Fruit fly (Drosophila melanogaster): ENCODE results near the gene CG4911.

Gene CG4911

dm6 chr3L:9094980-9095425, 22.5 kb upstream of the CG4911 start (continued):
- no peak for TF ChIP-seq Dll (GFP tag; IDR thresholded peaks at IDR 0.05; ENCODE audit: partially characterized antibody)
- no peak for TF ChIP-seq CG1792 (GFP tag; optimal IDR thresholded peaks at IDR 0.05)
- no peak for TF ChIP-seq CG31224 (GFP tag; IDR thresholded peaks at IDR 0.05)
- TF ChIP-seq al (GFP tag; IDR thresholded peaks at IDR 0.05) = no peak
- TF ChIP-seq mirr (GFP tag; optimal IDR thresholded peaks at IDR 0.05) = peak; percentile 95
- TF ChIP-seq Hmr (GFP tag; optimal IDR thresholded peaks at IDR 0.05) = no peak
- TF ChIP-seq pan (optimal IDR thresholded peaks at IDR 0.05) = no peak
- no peak for TF ChIP-seq pan (GFP tag; optimal IDR thresholded peaks at IDR 0.05 in 1 of 2, IDR thresholded peaks at IDR 0.05 in 1 of 2)
- TF ChIP-seq Med (GFP tag) = peak; percentile 37
- TF ChIP-seq HmgZ (tag; optimal IDR thresholded peaks at IDR 0.05) = peak; percentile 79
- TF ChIP-seq CG2678 (tag; optimal IDR thresholded peaks at IDR 0.05) = peak; percentile 0
- TF ChIP-seq grau (tag; optimal IDR thresholded peaks at IDR 0.05) = no peak
- TF ChIP-seq ttk (GFP tag; IDR thresholded peaks at IDR 0.05) = no peak
- TF ChIP-seq CG18764 (GFP tag; optimal IDR thresholded peaks at IDR 0.05) = no peak
- TF ChIP-seq CG8944 (GFP tag; optimal IDR thresholded peaks at IDR 0.05) = no peak
- no peak for TF ChIP-seq CG2202 (tag; optimal IDR thresholded peaks at IDR 0.05)
- no peak for TF ChIP-seq fd64A (GFP tag; optimal IDR thresholded peaks at IDR 0.05)
- peak; percentile 48 for TF ChIP-seq cg (GFP tag; optimal IDR thresholded peaks at IDR 0.05)
- TF ChIP-seq sug (tag; optimal IDR thresholded peaks at IDR 0.05) = peak; percentile 33
- no peak for TF ChIP-seq dm (GFP tag; optimal IDR thresholded peaks at IDR 0.05)
- TF ChIP-seq Hr39 (optimal IDR thresholded peaks at IDR 0.05) = no peak
- TF ChIP-seq ham (GFP tag; IDR thresholded peaks at IDR 0.05) = no peak
- peak; percentile 36 for TF ChIP-seq CG9437 (GFP tag; optimal IDR thresholded peaks at IDR 0.05)
- no peak for TF ChIP-seq CG7987 (GFP tag; optimal IDR thresholded peaks at IDR 0.05)
- TF ChIP-seq amos (GFP tag; IDR thresholded peaks at IDR 0.05; ENCODE audit: partially characterized antibody) = no peak
- no peak for TF ChIP-seq zfh1 (GFP tag; IDR thresholded peaks at IDR 0.05)
- no peak for TF ChIP-seq CG3065 (GFP tag; optimal IDR thresholded peaks at IDR 0.05)
- TF ChIP-seq sens (GFP tag) = peak; percentile 11
- TF ChIP-seq Six4 (GFP tag; optimal IDR thresholded peaks at IDR 0.05) = no peak
- no peak for TF ChIP-seq CG17912 (GFP tag; optimal IDR thresholded peaks at IDR 0.05)
- no peak for TF ChIP-seq Trl (optimal IDR thresholded peaks at IDR 0.05)
- no peak for TF ChIP-seq Trl (GFP tag; optimal IDR thresholded peaks at IDR 0.05)
- TF ChIP-seq run (tag; optimal IDR thresholded peaks at IDR 0.05) = no peak
- TF ChIP-seq ab (GFP tag; optimal IDR thresholded peaks at IDR 0.05) = no peak
- 0 out of 2 replicates have a peak, but pooled peaks have one; percentile 4 for TF ChIP-seq Xrp1 (GFP tag; IDR thresholded peaks at IDR 0.05)
- no peak for TF ChIP-seq Tbp (GFP tag; optimal IDR thresholded peaks at IDR 0.05)
- TF ChIP-seq CG9727 (GFP tag; optimal IDR thresholded peaks at IDR 0.05) = peak; percentile 59
- TF ChIP-seq GATAe (GFP tag; conservative IDR thresholded peaks at IDR 0.05) = peak; percentile 57
- TF ChIP-seq CG3726 (GFP tag; IDR thresholded peaks at IDR 0.05) = no peak
- no peak for TF ChIP-seq gem (tag; optimal IDR thresholded peaks at IDR 0.05)
- peak; percentile 29 for TF ChIP-seq CG15514 (GFP tag; optimal IDR thresholded peaks at IDR 0.05)
- TF ChIP-seq luna (GFP tag; optimal IDR thresholded peaks at IDR 0.05) = no peak
- TF ChIP-seq CG17829 (tag; optimal IDR thresholded peaks at IDR 0.05) = no peak
- no peak for TF ChIP-seq CG6854 (GFP tag; optimal IDR thresholded peaks at IDR 0.05)
- no peak for TF ChIP-seq cwo (GFP tag; optimal IDR thresholded peaks at IDR 0.05)
- no peak for TF ChIP-seq CG2199 (GFP tag; IDR thresholded peaks at IDR 0.05)
- peak; percentile 86 for TF ChIP-seq grn (GFP tag; optimal IDR thresholded peaks at IDR 0.05)
- TF ChIP-seq CG5180 (GFP tag; optimal IDR thresholded peaks at IDR 0.05) = peak; percentile 89
- no peak for TF ChIP-seq Awh (GFP tag; IDR thresholded peaks at IDR 0.05)
- TF ChIP-seq Hr3 (GFP tag; optimal IDR thresholded peaks at IDR 0.05) = no peak
- TF ChIP-seq Pdp1 (GFP tag; optimal IDR thresholded peaks at IDR 0.05) = peak in 1 of 2 experiments; percentile 57
- TF ChIP-seq pros (GFP tag; optimal IDR thresholded peaks at IDR 0.05) = no peak
- TF ChIP-seq Opbp (GFP tag; IDR thresholded peaks at IDR 0.05; ENCODE audit: partially characterized antibody) = no peak
